Fruit fly (Drosophila melanogaster) whole organism, embryonic: ENCODE results near the gene zuc.

Source experiments
- CG10462 ChIP-seq: fragments of 200-800 bp; sonication (Bioruptor generic); optimal IDR thresholded peaks from 2 replicates; lab custom pipeline; 2016; ENCODE audit warnings: missing biosample characterization, missing genetic modification characterization
- CG10543 ChIP-seq: fragments of 200-800 bp; sonication (Bioruptor generic); optimal IDR thresholded peaks from 3 replicates; lab custom pipeline; 2017; ENCODE audit warnings: missing biosample characterization, mild to moderate bottlenecking, missing genetic modification characterization, moderate library complexity
- CG10565 ChIP-seq: fragments of 200-800 bp; sonication (Bioruptor generic); optimal IDR thresholded peaks from 3 replicates; lab custom pipeline; 2016; ENCODE audit warnings: missing biosample characterization, mild to moderate bottlenecking, missing genetic modification characterization
- CG11696 ChIP-seq: fragments of 200-800 bp; sonication (Bioruptor generic); IDR thresholded peaks from 2 replicates; pipeline ENCODE4 v1.3.6; 2022; ENCODE audit warnings: missing biosample characterization, missing genetic modification characterization
- CG12942 ChIP-seq: fragments of 200-800 bp; sonication (Bioruptor generic); optimal IDR thresholded peaks from 3 replicates; lab custom pipeline; 2016; ENCODE audit warnings: missing biosample characterization, missing genetic modification characterization
- CG13287 ChIP-seq: fragments of 200-800 bp; sonication (Bioruptor generic); IDR thresholded peaks from 2 replicates; pipeline ENCODE4 v1.3.6; 2022; ENCODE audit warnings: missing biosample characterization, missing genetic modification characterization; ENCODE audit not compliant: partially characterized antibody
- CG14050 ChIP-seq: fragments of 200-800 bp; sonication (Bioruptor generic); IDR thresholded peaks from 3 replicates; pipeline ENCODE4 v1.3.6; 2022; ENCODE audit warnings: missing biosample characterization, missing genetic modification characterization
- CG15514 ChIP-seq: fragments of 200-800 bp; sonication (Bioruptor generic); optimal IDR thresholded peaks from 3 replicates; lab custom pipeline; 2017; ENCODE audit warnings: missing biosample characterization, missing genetic modification characterization, mild to moderate bottlenecking, moderate library complexity, missing genetic modification reagents
- CG1647 ChIP-seq: fragments of 200-800 bp; sonication (Bioruptor generic); optimal IDR thresholded peaks from 3 replicates; lab custom pipeline; 2016; ENCODE audit warnings: missing biosample characterization, missing genetic modification characterization
- CG17829 ChIP-seq: fragments of 200-800 bp; optimal IDR thresholded peaks from 2 replicates; lab custom pipeline; 2019; ENCODE audit warnings: missing biosample characterization, mild to moderate bottlenecking, missing genetic modification characterization, moderate library complexity
- CG1832 ChIP-seq: fragments of 200-800 bp; sonication (Bioruptor generic); optimal IDR thresholded peaks from 2 replicates; lab custom pipeline; 2017; ENCODE audit warnings: missing biosample characterization, mild to moderate bottlenecking, missing genetic modification characterization, inconsistent platforms
- CG18476 ChIP-seq: fragments of 200-800 bp; sonication (Bioruptor generic); optimal IDR thresholded peaks from 2 replicates; lab custom pipeline; 2016; ENCODE audit warnings: missing biosample characterization, mild to moderate bottlenecking, missing genetic modification characterization
- CG18619 ChIP-seq: fragments of 200-800 bp; sonication (Bioruptor generic); optimal IDR thresholded peaks from 3 replicates; lab custom pipeline; 2017; ENCODE audit warnings: missing biosample characterization, mild to moderate bottlenecking, missing genetic modification characterization
- CG2129 ChIP-seq: fragments of 200-800 bp; sonication (Bioruptor generic); IDR thresholded peaks from 2 replicates; pipeline ENCODE4 v1.3.6; 2022; ENCODE audit warnings: missing biosample characterization, missing genetic modification characterization; ENCODE audit not compliant: partially characterized antibody
- CG2199 ChIP-seq: fragments of 200-800 bp; sonication (Bioruptor generic); IDR thresholded peaks from 3 replicates; pipeline ENCODE4 v1.3.6; 2022; ENCODE audit warnings: missing biosample characterization, missing genetic modification characterization
- CG33557 ChIP-seq: fragments of 200-800 bp; sonication (Bioruptor generic); optimal IDR thresholded peaks from 2 replicates; lab custom pipeline; 2019; ENCODE audit warnings: missing biosample characterization, mild to moderate bottlenecking, missing genetic modification characterization, moderate library complexity
- CG34422 ChIP-seq: fragments of 200-800 bp; sonication (Bioruptor generic); IDR thresholded peaks from 3 replicates; pipeline ENCODE4 v1.3.6; 2022; ENCODE audit warnings: missing biosample characterization, missing genetic modification characterization
- CG4730 ChIP-seq: fragments of 200-800 bp; sonication (Bioruptor generic); IDR thresholded peaks from 2 replicates; pipeline ENCODE4 v1.3.6; 2022; ENCODE audit warnings: missing biosample characterization, missing genetic modification characterization
- CG5180 ChIP-seq: fragments of 200-800 bp; sonication (Bioruptor generic); optimal IDR thresholded peaks from 3 replicates; lab custom pipeline; 2017; ENCODE audit warnings: missing biosample characterization, missing genetic modification characterization, mild to moderate bottlenecking, moderate library complexity, missing genetic modification reagents
- CG7987 ChIP-seq: fragments of 200-800 bp; sonication (Bioruptor generic); optimal IDR thresholded peaks from 2 replicates; lab custom pipeline; 2018; ENCODE audit warnings: missing biosample characterization, mild to moderate bottlenecking, missing genetic modification characterization, moderate library complexity
- CG8765 ChIP-seq: fragments of 200-800 bp; sonication (Bioruptor generic); IDR thresholded peaks from 2 replicates; pipeline ENCODE4 v1.3.6; 2022; ENCODE audit warnings: missing biosample characterization, missing genetic modification characterization
- CG9437 ChIP-seq: fragments of 200-800 bp; sonication (Bioruptor generic); optimal IDR thresholded peaks from 2 replicates; lab custom pipeline; 2018; ENCODE audit warnings: missing biosample characterization, mild to moderate bottlenecking, missing genetic modification characterization
- CHES-1-like ChIP-seq: fragments of 200-800 bp; sonication (Bioruptor generic); optimal IDR thresholded peaks from 2 replicates; lab custom pipeline; 2016; ENCODE audit warnings: missing biosample characterization, missing genetic modification characterization
- D19B ChIP-seq: fragments of 200-800 bp; sonication (Bioruptor generic); optimal IDR thresholded peaks from 2 replicates; lab custom pipeline; 2017; ENCODE audit warnings: missing biosample characterization, mild to moderate bottlenecking, missing genetic modification characterization
- Deaf1 ChIP-seq: fragments of 200-800 bp; optimal IDR thresholded peaks from 3 replicates; lab custom pipeline; 2019; ENCODE audit warnings: missing biosample characterization, mild to moderate bottlenecking, missing genetic modification characterization, moderate library complexity
- Dll ChIP-seq: fragments of 200-800 bp; sonication (Bioruptor generic); IDR thresholded peaks from 4 replicates; pipeline ENCODE4 v1.3.6; 2022; ENCODE audit warnings: missing biosample characterization, missing genetic modification characterization; ENCODE audit not compliant: partially characterized antibody
- GATAe ChIP-seq: fragments of 200-800 bp; sonication (Bioruptor generic); conservative IDR thresholded peaks from 2 replicates; pipeline ENCODE4 v1.3.6; 2022; ENCODE audit warnings: missing biosample characterization, missing genetic modification characterization
- H15 ChIP-seq: fragments of 200-800 bp; sonication (Bioruptor generic); IDR thresholded peaks from 3 replicates; pipeline ENCODE4 v1.3.6; 2022; ENCODE audit warnings: missing biosample characterization, missing genetic modification characterization
- HLH3B ChIP-seq: fragments of 200-800 bp; sonication (Bioruptor generic); IDR thresholded peaks from 2 replicates; pipeline ENCODE4 v1.3.6; 2022; ENCODE audit warnings: missing biosample characterization, missing genetic modification characterization
- HLH4C ChIP-seq: fragments of 200-800 bp; sonication (Bioruptor generic); IDR thresholded peaks from 3 replicates; pipeline ENCODE4 v1.3.6; 2022; ENCODE audit warnings: missing biosample characterization, missing genetic modification characterization; ENCODE audit not compliant: partially characterized antibody
- Hey ChIP-seq: fragments of 200-800 bp; sonication (Bioruptor generic); optimal IDR thresholded peaks from 3 replicates; lab custom pipeline; 2018; ENCODE audit warnings: missing biosample characterization, mild to moderate bottlenecking, missing genetic modification characterization
- Hr39 ChIP-seq: fragments of >200 bp; optimal IDR thresholded peaks from 2 replicates; lab custom pipeline; 2017
- Meics ChIP-seq: fragments of 200-800 bp; sonication (Bioruptor generic); optimal IDR thresholded peaks from 2 replicates; lab custom pipeline; 2017; ENCODE audit warnings: missing biosample characterization, mild to moderate bottlenecking, missing genetic modification characterization
- Neu2 ChIP-seq: fragments of 200-800 bp; sonication (Bioruptor generic); optimal IDR thresholded peaks from 3 replicates; lab custom pipeline; 2016; ENCODE audit warnings: missing biosample characterization, missing genetic modification characterization, borderline replicate concordance
- Sry-δ ChIP-seq: fragments of 200-800 bp; sonication (Bioruptor generic); optimal IDR thresholded peaks from 2 replicates; lab custom pipeline; 2016; ENCODE audit warnings: missing biosample characterization, missing genetic modification characterization
- Xrp1 ChIP-seq: fragments of 200-800 bp; sonication (Bioruptor generic); IDR thresholded peaks from 2 replicates; pipeline ENCODE4 v1.3.6; 2022; ENCODE audit warnings: missing biosample characterization, missing genetic modification characterization
- al ChIP-seq: fragments of 200-800 bp; sonication (Bioruptor generic); IDR thresholded peaks from 2 replicates; pipeline ENCODE4 v1.3.6; 2022; ENCODE audit warnings: missing biosample characterization, missing genetic modification characterization
- chif ChIP-seq, 2 experiments: fragments of 200-800 bp; sonication (Bioruptor generic); optimal IDR thresholded peaks; 3 replicates each; lab custom pipeline; 2016; ENCODE audit warnings: missing biosample characterization in 2 of 2, missing genetic modification characterization in 2 of 2
- chinmo ChIP-seq: fragments of 200-800 bp; sonication (Bioruptor generic); IDR thresholded peaks from 4 replicates; pipeline ENCODE4 v1.3.6; 2022; ENCODE audit warnings: missing biosample characterization, missing genetic modification characterization; ENCODE audit not compliant: partially characterized antibody
- dpn ChIP-seq, 2 experiments: fragments of 200-800 bp; sonication (Bioruptor generic); optimal IDR thresholded peaks; 3 replicates each; lab custom pipeline; 2016; ENCODE audit warnings: missing biosample characterization in 2 of 2, missing genetic modification characterization in 2 of 2
- ken ChIP-seq: fragments of 200-800 bp; sonication (Bioruptor generic); IDR thresholded peaks from 3 replicates; pipeline ENCODE4 v1.3.6; 2022; ENCODE audit warnings: missing biosample characterization, missing genetic modification characterization
- lov ChIP-seq, 2 experiments: fragments of 200-800 bp in 1 of 2; fragments of >200 bp in 1 of 2; sonication (Bioruptor generic) in 1 of 2; IDR thresholded peaks in 1 of 2; optimal IDR thresholded peaks in 1 of 2; 2 replicates in 1 of 2; 3 replicates in 1 of 2; pipeline versions ENCODE4 v1.3.6 to Lab custom; 2017 to 2022; ENCODE audit warnings: missing biosample characterization in 1 of 2, missing genetic modification characterization in 1 of 2
- pb ChIP-seq: fragments of 200-800 bp; sonication (Bioruptor generic); optimal IDR thresholded peaks from 3 replicates; lab custom pipeline; 2016; ENCODE audit warnings: missing biosample characterization, missing genetic modification characterization
- pum ChIP-seq: fragments of 200-800 bp; sonication (Bioruptor generic); optimal IDR thresholded peaks from 2 replicates; lab custom pipeline; 2016; ENCODE audit warnings: missing biosample characterization, missing genetic modification characterization
- salm ChIP-seq: fragments of 200-800 bp; sonication (Bioruptor generic); optimal IDR thresholded peaks from 2 replicates; lab custom pipeline; 2018; ENCODE audit warnings: missing biosample characterization, mild to moderate bottlenecking, missing genetic modification characterization
- sens ChIP-seq: fragments of 200-800 bp; sonication (Bioruptor generic); peaks from one replicate; lab custom pipeline; 2016; ENCODE audit warnings: missing biosample characterization, missing genetic modification characterization
- shn ChIP-seq: fragments of 200-800 bp; sonication (Bioruptor generic); optimal IDR thresholded peaks from 3 replicates; lab custom pipeline; 2016; ENCODE audit warnings: missing biosample characterization, missing genetic modification characterization
- so ChIP-seq: fragments of 200-800 bp; sonication (Bioruptor generic); IDR thresholded peaks from 3 replicates; pipeline ENCODE4 v1.3.6; 2022; ENCODE audit warnings: missing biosample characterization, missing genetic modification characterization
- trem ChIP-seq: fragments of 200-800 bp; optimal IDR thresholded peaks from 3 replicates; lab custom pipeline; 2019; ENCODE audit warnings: missing biosample characterization, mild to moderate bottlenecking, missing genetic modification characterization, moderate library complexity
- unpg ChIP-seq: fragments of 200-800 bp; sonication (Bioruptor generic); optimal IDR thresholded peaks from 3 replicates; lab custom pipeline; 2018; ENCODE audit warnings: missing biosample characterization, mild to moderate bottlenecking, missing genetic modification characterization, moderate library complexity
- zfh2 ChIP-seq: fragments of 200-800 bp; sonication (Bioruptor generic); optimal IDR thresholded peaks from 2 replicates; lab custom pipeline; 2016; ENCODE audit warnings: missing biosample characterization, missing genetic modification characterization

zuc gene

dm6 chr2L:11987945-11988344 lies 1.7 kb downstream of the zuc start, which contains the start of the genes CG6686 and CG34163 (continued):
- peak; percentile 52 for TF ChIP-seq unpg (GFP tag; lab: Kevin White, UChicago)
- no peak for TF ChIP-seq CG4730 (GFP tag; lab: Robert Waterston, UW)
- TF ChIP-seq so (GFP tag; lab: Robert Waterston, UW), result no peak
- peak; percentile 63 for TF ChIP-seq CHES-1-like (GFP tag; lab: Kevin White, UChicago)
- 0 out of 3 replicates have a peak, but pooled peaks have one; percentile 29 for TF ChIP-seq CG2199 (GFP tag; lab: Robert Waterston, UW)
- peak; percentile 49 for TF ChIP-seq CG15514 (GFP tag; lab: Kevin White, UChicago)
- TF ChIP-seq CG33557 (GFP tag; lab: Kevin White, UChicago), result peak; percentile 32
- 0 out of 4 replicates have a peak, but pooled peaks have one; percentile 35 for TF ChIP-seq Dll (GFP tag; lab: Robert Waterston, UW)
- TF ChIP-seq HLH3B, result no peak
- TF ChIP-seq Meics (GFP tag; lab: Kevin White, UChicago), result peak; percentile 47
- TF ChIP-seq Hr39 (lab: Kevin White, UChicago), result no peak
- TF ChIP-seq sens, result peak; percentile 86
- TF ChIP-seq CG1647 (GFP tag; lab: Kevin White, UChicago), result peak; percentile 8
- TF ChIP-seq CG10462 (GFP tag; lab: Kevin White, UChicago), result peak; percentile 37
- TF ChIP-seq CG5180 (GFP tag; lab: Kevin White, UChicago), result no peak
- no peak for TF ChIP-seq chinmo (GFP tag; lab: Robert Waterston, UW)
- TF ChIP-seq trem, result peak; percentile 70
- no peak for TF ChIP-seq CG10565 (GFP tag; lab: Kevin White, UChicago)
- TF ChIP-seq dpn (GFP tag; optimal IDR thresholded peaks at IDR 0.05; lab: Kevin White, UChicago), result peak; percentile 20 to 44
- no peak for TF ChIP-seq Neu2 (GFP tag; lab: Kevin White, UChicago)
- TF ChIP-seq zfh2, result peak; percentile 67
- TF ChIP-seq CG18619 (GFP tag; lab: Kevin White, UChicago), result no peak
- TF ChIP-seq CG18476 (GFP tag; lab: Kevin White, UChicago), result peak; percentile 35
- TF ChIP-seq CG10543 (GFP tag; lab: Kevin White, UChicago), result peak; percentile 1
- TF ChIP-seq lov (optimal IDR thresholded peaks at IDR 0.05; lab: Kevin White, UChicago), result no peak
- TF ChIP-seq lov (GFP tag; IDR thresholded peaks at IDR 0.05; lab: Robert Waterston, UW), result no peak
- peak; percentile 37; the same call in 1 of the 2 replicates for TF ChIP-seq al (GFP tag; lab: Robert Waterston, UW)
- no peak for TF ChIP-seq shn (GFP tag; lab: Kevin White, UChicago)
- TF ChIP-seq pb (GFP tag; lab: Kevin White, UChicago), result no peak
- TF ChIP-seq CG1832 (GFP tag; lab: Kevin White, UChicago), result no peak
- TF ChIP-seq Xrp1, result peak; percentile 27; the same call in 1 of the 2 replicates
- no peak for TF ChIP-seq D19B (GFP tag; lab: Kevin White, UChicago)
- TF ChIP-seq CG7987, result no peak
- no peak for TF ChIP-seq Hey (tag; lab: Kevin White, UChicago)
- no peak for TF ChIP-seq CG12942 (GFP tag; lab: Kevin White, UChicago)
- TF ChIP-seq CG2129 (GFP tag; lab: Robert Waterston, UW), result no peak
- TF ChIP-seq HLH4C (GFP tag; lab: Robert Waterston, UW), result no peak
- no peak for TF ChIP-seq GATAe (GFP tag; lab: Robert Waterston, UW)
- no peak for TF ChIP-seq H15
- TF ChIP-seq Sry-δ (GFP tag; lab: Kevin White, UChicago), result peak; percentile 43
- TF ChIP-seq CG14050 (GFP tag; lab: Robert Waterston, UW), result no peak
- TF ChIP-seq CG34422 (GFP tag; lab: Robert Waterston, UW), result peak; percentile 62; the same call in 2 of the 3 replicates
- TF ChIP-seq salm (tag; lab: Kevin White, UChicago), result no peak
- TF ChIP-seq chif (GFP tag; optimal IDR thresholded peaks at IDR 0.05; lab: Kevin White, UChicago), result peak; percentile 31 to 37
- TF ChIP-seq Deaf1 (tag; lab: Kevin White, UChicago), result no peak
- TF ChIP-seq CG9437 (GFP tag; lab: Kevin White, UChicago), result peak; percentile 61
- TF ChIP-seq CG8765, result no peak
- TF ChIP-seq CG13287 (GFP tag; lab: Robert Waterston, UW), result no peak
- TF ChIP-seq CG17829, result peak; percentile 39
- peak; percentile 37 for TF ChIP-seq pum
- TF ChIP-seq ken, result no peak; the same call in 2 of the 3 replicates
- no peak for TF ChIP-seq CG11696 (GFP tag; lab: Robert Waterston, UW)
